Fruit fly (Drosophila melanogaster) whole organism, embryonic: ENCODE results near the gene CG8301.

Experiments
- Aef1 ChIP-seq: fragments of 200-800 bp; sonication (Bioruptor generic); IDR thresholded peaks from 3 replicates; pipeline ENCODE4 v1.3.6; 2022; ENCODE audit warnings: missing biosample characterization, missing genetic modification characterization
- Asciz ChIP-seq: fragments of 200-800 bp; sonication (Bioruptor generic); optimal IDR thresholded peaks from 2 replicates; lab custom pipeline; 2017; ENCODE audit warnings: missing biosample characterization, mild to moderate bottlenecking, missing genetic modification characterization, missing genetic modification reagents
- Awh ChIP-seq: fragments of 200-800 bp; sonication (Bioruptor generic); IDR thresholded peaks from 2 replicates; pipeline ENCODE4, ENCODE4 v1.3.6; 2022; ENCODE audit warnings: missing biosample characterization, missing genetic modification characterization
- B-H2 ChIP-seq: fragments of 200-800 bp; sonication (Bioruptor generic); optimal IDR thresholded peaks from 2 replicates; lab custom pipeline; 2018; ENCODE audit warnings: missing biosample characterization, mild to moderate bottlenecking, missing genetic modification characterization
- Bteb2 ChIP-seq: fragments of 200-800 bp; sonication (Bioruptor generic); optimal IDR thresholded peaks from 2 replicates; lab custom pipeline; 2016; ENCODE audit warnings: missing biosample characterization, missing genetic modification characterization
- CG11456 ChIP-seq: fragments of 200-800 bp; sonication (Bioruptor generic); IDR thresholded peaks from 3 replicates; pipeline ENCODE4 v1.3.6; 2022; ENCODE audit warnings: missing biosample characterization, missing genetic modification characterization
- CG12391 ChIP-seq: fragments of 200-800 bp; sonication (Bioruptor generic); optimal IDR thresholded peaks from 3 replicates; lab custom pipeline; 2018; ENCODE audit warnings: missing biosample characterization, mild to moderate bottlenecking, missing genetic modification characterization, moderate library complexity
- CG13894 ChIP-seq: fragments of 200-800 bp; sonication (Bioruptor generic); optimal IDR thresholded peaks from 3 replicates; lab custom pipeline; 2018; ENCODE audit warnings: missing biosample characterization, mild to moderate bottlenecking, missing genetic modification characterization, moderate library complexity
- CG15011 ChIP-seq: fragments of 200-800 bp; sonication (Bioruptor generic); optimal IDR thresholded peaks from 3 replicates; lab custom pipeline; 2018; ENCODE audit warnings: missing biosample characterization, mild to moderate bottlenecking, missing genetic modification characterization
- CG1603 ChIP-seq: fragments of 200-800 bp; sonication (Bioruptor generic); optimal IDR thresholded peaks from 2 replicates; lab custom pipeline; 2019; ENCODE audit warnings: missing biosample characterization, mild to moderate bottlenecking, missing genetic modification characterization, moderate library complexity
- CG16813 ChIP-seq: fragments of 200-800 bp; sonication (Bioruptor generic); IDR thresholded peaks from 3 replicates; pipeline ENCODE4 v1.3.6; 2022; ENCODE audit warnings: missing biosample characterization, missing genetic modification characterization; ENCODE audit not compliant: partially characterized antibody
- CG3726 ChIP-seq: fragments of 200-800 bp; sonication (Bioruptor generic); IDR thresholded peaks from 3 replicates; pipeline ENCODE4, ENCODE4 v1.3.6; 2022; ENCODE audit warnings: missing biosample characterization, missing genetic modification characterization
- CG4424 ChIP-seq: fragments of 200-800 bp; sonication (Bioruptor generic); optimal IDR thresholded peaks from 3 replicates; lab custom pipeline; 2016; ENCODE audit warnings: missing biosample characterization, missing genetic modification characterization
- CG8388 ChIP-seq: fragments of 200-800 bp; sonication (Bioruptor generic); optimal IDR thresholded peaks from 2 replicates; lab custom pipeline; 2019; ENCODE audit warnings: missing biosample characterization, mild to moderate bottlenecking, missing genetic modification characterization, moderate library complexity
- CG9817 ChIP-seq: fragments of 200-800 bp; sonication (Bioruptor generic); optimal IDR thresholded peaks from 2 replicates; lab custom pipeline; 2018; ENCODE audit warnings: missing biosample characterization, mild to moderate bottlenecking, missing genetic modification characterization, moderate library complexity
- CTCF ChIP-seq: fragments of 200-800 bp; sonication (Bioruptor generic); optimal IDR thresholded peaks from 2 replicates; lab custom pipeline; 2017; ENCODE audit warnings: missing biosample characterization, mild to moderate bottlenecking, missing genetic modification characterization, moderate library complexity
- Deaf1 ChIP-seq: fragments of 200-800 bp; optimal IDR thresholded peaks from 3 replicates; lab custom pipeline; 2019; ENCODE audit warnings: missing biosample characterization, mild to moderate bottlenecking, missing genetic modification characterization, moderate library complexity
- Doc2 ChIP-seq: fragments of 200-800 bp; sonication (Bioruptor generic); IDR thresholded peaks from 2 replicates; pipeline ENCODE4 v1.3.6; 2022; ENCODE audit warnings: missing biosample characterization, missing genetic modification characterization
- Dref ChIP-seq: fragments of 200-800 bp; sonication (Bioruptor generic); IDR thresholded peaks from 2 replicates; pipeline ENCODE4 v1.3.6; 2022; ENCODE audit warnings: missing biosample characterization, missing genetic modification characterization
- Ets97D ChIP-seq: fragments of 200-800 bp; sonication (Bioruptor generic); optimal IDR thresholded peaks from 3 replicates; lab custom pipeline; 2016; ENCODE audit warnings: missing biosample characterization, missing genetic modification characterization
- HLHmδ ChIP-seq: fragments of 200-800 bp; sonication (Bioruptor generic); optimal IDR thresholded peaks from 2 replicates; lab custom pipeline; 2018; ENCODE audit warnings: missing biosample characterization, mild to moderate bottlenecking, missing genetic modification characterization, moderate library complexity
- Hmx ChIP-seq: fragments of 200-800 bp; sonication (Bioruptor generic); optimal IDR thresholded peaks from 2 replicates; lab custom pipeline; 2016; ENCODE audit warnings: missing biosample characterization, missing genetic modification characterization
- MESR4 ChIP-seq: fragments of 200-800 bp; sonication (Bioruptor generic); optimal IDR thresholded peaks from 2 replicates; lab custom pipeline; 2018; ENCODE audit warnings: missing biosample characterization, mild to moderate bottlenecking, missing genetic modification characterization, moderate library complexity
- Nf-YB ChIP-seq: fragments of 200-800 bp; sonication (Bioruptor generic); optimal IDR thresholded peaks from 3 replicates; lab custom pipeline; 2019; ENCODE audit warnings: missing biosample characterization, mild to moderate bottlenecking, missing genetic modification characterization, moderate library complexity
- NfI ChIP-seq: fragments of 200-800 bp; sonication (Bioruptor generic); optimal IDR thresholded peaks from 3 replicates; lab custom pipeline; 2018; ENCODE audit warnings: missing biosample characterization, mild to moderate bottlenecking, missing genetic modification characterization, moderate library complexity
- PHDP ChIP-seq: fragments of 200-800 bp; sonication (Bioruptor generic); optimal IDR thresholded peaks from 3 replicates; lab custom pipeline; 2018; ENCODE audit warnings: missing biosample characterization, mild to moderate bottlenecking, missing genetic modification characterization, moderate library complexity
- Ptx1 ChIP-seq: fragments of 200-800 bp; sonication (Bioruptor generic); IDR thresholded peaks from 2 replicates; pipeline ENCODE4 v1.3.6; 2022; ENCODE audit warnings: missing biosample characterization, missing genetic modification characterization
- Sox100B ChIP-seq: fragments of 200-800 bp; sonication (Bioruptor generic); optimal IDR thresholded peaks from 3 replicates; lab custom pipeline; 2018; ENCODE audit warnings: missing biosample characterization, mild to moderate bottlenecking, missing genetic modification characterization
- YL-1 ChIP-seq: fragments of 200-800 bp; sonication (Bioruptor generic); optimal IDR thresholded peaks from 3 replicates; lab custom pipeline; 2017; ENCODE audit warnings: missing biosample characterization, mild to moderate bottlenecking, missing genetic modification characterization
- ab ChIP-seq: fragments of 200-800 bp; sonication (Bioruptor generic); optimal IDR thresholded peaks from 2 replicates; lab custom pipeline; 2016; ENCODE audit warnings: missing biosample characterization, missing genetic modification characterization
- ato ChIP-seq: fragments of 200-800 bp; sonication (Bioruptor generic); IDR thresholded peaks from 2 replicates; pipeline ENCODE4 v1.3.6; 2022; ENCODE audit warnings: missing biosample characterization, missing genetic modification characterization; ENCODE audit not compliant: partially characterized antibody
- chinmo ChIP-seq: fragments of 200-800 bp; sonication (Bioruptor generic); IDR thresholded peaks from 4 replicates; pipeline ENCODE4 v1.3.6; 2022; ENCODE audit warnings: missing biosample characterization, missing genetic modification characterization; ENCODE audit not compliant: partially characterized antibody
- chn ChIP-seq: fragments of 200-800 bp; sonication (Bioruptor generic); optimal IDR thresholded peaks from 2 replicates; lab custom pipeline; 2016; ENCODE audit warnings: missing biosample characterization, missing genetic modification characterization
- dm ChIP-seq: fragments of 200-800 bp; sonication (Bioruptor generic); optimal IDR thresholded peaks from 3 replicates; lab custom pipeline; 2016; ENCODE audit warnings: missing biosample characterization, missing genetic modification characterization
- en ChIP-seq: fragments of 200-800 bp; sonication (Bioruptor generic); optimal IDR thresholded peaks from 2 replicates; lab custom pipeline; 2016; ENCODE audit warnings: missing biosample characterization, missing genetic modification characterization
- eyg ChIP-seq: fragments of 200-800 bp; sonication (Bioruptor generic); optimal IDR thresholded peaks from 3 replicates; lab custom pipeline; 2016; ENCODE audit warnings: missing biosample characterization, missing genetic modification characterization
- fd64A ChIP-seq: fragments of 200-800 bp; sonication (Bioruptor generic); optimal IDR thresholded peaks from 3 replicates; lab custom pipeline; 2018; ENCODE audit warnings: missing biosample characterization, mild to moderate bottlenecking, missing genetic modification characterization
- gsb-n ChIP-seq: fragments of 200-800 bp; sonication (Bioruptor generic); optimal IDR thresholded peaks from 3 replicates; lab custom pipeline; 2018; ENCODE audit warnings: missing biosample characterization, mild to moderate bottlenecking, missing genetic modification characterization
- lilli ChIP-seq: fragments of 200-800 bp; sonication (Bioruptor generic); optimal IDR thresholded peaks from 3 replicates; lab custom pipeline; 2016; ENCODE audit warnings: missing biosample characterization, missing genetic modification characterization
- luna ChIP-seq: fragments of 200-800 bp; sonication (Bioruptor generic); optimal IDR thresholded peaks from 2 replicates; lab custom pipeline; 2016; ENCODE audit warnings: missing biosample characterization, missing genetic modification characterization
- nau ChIP-seq: fragments of 200-800 bp; sonication (Bioruptor generic); optimal IDR thresholded peaks from 3 replicates; lab custom pipeline; 2017; ENCODE audit warnings: missing biosample characterization, mild to moderate bottlenecking, missing genetic modification characterization, missing genetic modification reagents
- p53 ChIP-seq: fragments of 200-800 bp; sonication (Bioruptor generic); optimal IDR thresholded peaks from 2 replicates; lab custom pipeline; 2016; ENCODE audit warnings: missing biosample characterization, missing genetic modification characterization
- pb ChIP-seq: fragments of 200-800 bp; sonication (Bioruptor generic); optimal IDR thresholded peaks from 3 replicates; lab custom pipeline; 2016; ENCODE audit warnings: missing biosample characterization, missing genetic modification characterization
- row ChIP-seq: fragments of 200-800 bp; sonication (Bioruptor generic); IDR thresholded peaks from 3 replicates; pipeline ENCODE4 v1.3.6; 2022; ENCODE audit warnings: missing biosample characterization, missing genetic modification characterization
- shn ChIP-seq: fragments of 200-800 bp; sonication (Bioruptor generic); optimal IDR thresholded peaks from 3 replicates; lab custom pipeline; 2016; ENCODE audit warnings: missing biosample characterization, missing genetic modification characterization
- sug ChIP-seq: fragments of 200-800 bp; optimal IDR thresholded peaks from 2 replicates; lab custom pipeline; 2019; ENCODE audit warnings: missing biosample characterization, mild to moderate bottlenecking, missing genetic modification characterization, moderate library complexity
- tll ChIP-seq, 2 experiments: fragments of 200-800 bp in 1 of 2; fragments of >200 bp in 1 of 2; sonication (Bioruptor generic) in 1 of 2; optimal IDR thresholded peaks; 2 replicates each; lab custom pipeline; 2017 to 2019; ENCODE audit warnings: missing biosample characterization in 2 of 2, missing genetic modification characterization in 2 of 2, mild to moderate bottlenecking in 1 of 2, moderate library complexity in 1 of 2
- trh ChIP-seq: fragments of 200-800 bp; sonication (Bioruptor generic); optimal IDR thresholded peaks from 2 replicates; lab custom pipeline; 2016; ENCODE audit warnings: missing biosample characterization, missing genetic modification characterization
- vfl ChIP-seq: fragments of 200-800 bp; sonication (Bioruptor generic); optimal IDR thresholded peaks from 2 replicates; lab custom pipeline; 2016; ENCODE audit warnings: missing biosample characterization, missing genetic modification characterization
- wor ChIP-seq: fragments of 200-800 bp; sonication (Bioruptor generic); IDR thresholded peaks from 2 replicates; pipeline ENCODE4 v1.3.6; 2022; ENCODE audit warnings: missing biosample characterization, missing genetic modification characterization
- z ChIP-seq: fragments of 200-800 bp; sonication (Bioruptor generic); IDR thresholded peaks from 3 replicates; pipeline ENCODE4 v1.3.6; 2022; ENCODE audit warnings: missing biosample characterization, missing genetic modification characterization
- zfh1 ChIP-seq: fragments of 200-800 bp; sonication (Bioruptor generic); IDR thresholded peaks from 3 replicates; pipeline ENCODE4 v1.3.6; 2022; ENCODE audit warnings: missing biosample characterization, missing genetic modification characterization

CG8301 gene

DNA sequence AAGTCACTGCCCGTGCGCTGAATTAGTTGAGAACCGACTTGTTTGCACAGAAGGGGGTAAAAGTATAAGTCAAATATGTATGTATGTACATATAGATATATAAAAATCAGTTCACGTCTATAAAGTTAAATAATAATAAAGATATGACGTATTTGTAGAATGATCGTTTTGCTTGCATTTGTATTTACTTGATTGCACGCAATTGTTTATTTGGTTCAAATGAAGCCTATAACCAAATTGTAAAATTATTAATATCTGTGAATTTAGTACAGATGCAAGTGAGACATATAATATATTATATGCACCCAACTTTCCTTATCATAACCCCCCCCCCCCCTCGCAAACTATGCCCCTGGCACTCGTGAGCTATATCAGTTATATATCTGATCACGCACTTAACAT lies 19.5 kb downstream of the CG8301 start (continued):
- no peak for TF ChIP-seq CG16813
- TF ChIP-seq luna (GFP tag; lab: Kevin White, UChicago) = no peak
- TF ChIP-seq PHDP = peak; percentile 61
- peak; percentile 34 for TF ChIP-seq nau (GFP tag; lab: Kevin White, UChicago)
- TF ChIP-seq row (GFP tag; lab: Robert Waterston, UW) = 0 out of 3 replicates have a peak, but pooled peaks have one; percentile 14
- no peak for TF ChIP-seq p53 (GFP tag; lab: Kevin White, UChicago)
- TF ChIP-seq CG12391 = peak; percentile 22
- TF ChIP-seq trh (GFP tag; lab: Kevin White, UChicago) = no peak
- peak; percentile 28 for TF ChIP-seq CG4424 (GFP tag; lab: Kevin White, UChicago)
- no peak for TF ChIP-seq zfh1
- no peak for TF ChIP-seq shn
- peak; percentile 51 for TF ChIP-seq Sox100B (GFP tag; lab: Kevin White, UChicago)
- TF ChIP-seq CTCF (GFP tag; lab: Kevin White, UChicago) = no peak
- no peak for TF ChIP-seq wor (GFP tag; lab: Robert Waterston, UW)
- TF ChIP-seq HLHmδ (GFP tag; lab: Kevin White, UChicago) = no peak
- no peak for TF ChIP-seq fd64A (GFP tag; lab: Kevin White, UChicago)
- no peak for TF ChIP-seq ab
- TF ChIP-seq YL-1 (GFP tag; lab: Kevin White, UChicago) = no peak
- TF ChIP-seq dm (GFP tag; lab: Kevin White, UChicago) = no peak
- TF ChIP-seq gsb-n (tag; lab: Kevin White, UChicago) = peak; percentile 16
- no peak for TF ChIP-seq Awh (GFP tag; lab: Robert Waterston, UW)
- TF ChIP-seq lilli (GFP tag; lab: Kevin White, UChicago) = peak; percentile 25
- TF ChIP-seq Doc2 = no peak
- TF ChIP-seq NfI (GFP tag; lab: Kevin White, UChicago) = peak; percentile 2
- TF ChIP-seq CG13894 = peak; percentile 58
- no peak for TF ChIP-seq CG3726
- no peak for TF ChIP-seq vfl (GFP tag; lab: Kevin White, UChicago)
- TF ChIP-seq Bteb2 (GFP tag; lab: Kevin White, UChicago) = no peak
- no peak for TF ChIP-seq Dref
- TF ChIP-seq CG1603 (tag; lab: Kevin White, UChicago) = peak; percentile 29
- TF ChIP-seq MESR4 (GFP tag; lab: Kevin White, UChicago) = no peak
- TF ChIP-seq Aef1 (GFP tag; lab: Robert Waterston, UW) = peak; percentile 26; the same call in 1 of the 3 replicates
- TF ChIP-seq CG9817 (tag; lab: Kevin White, UChicago) = no peak
- peak; percentile 57 for TF ChIP-seq sug (tag; lab: Kevin White, UChicago)
- no peak for TF ChIP-seq en
- peak; percentile 63 for TF ChIP-seq Asciz (GFP tag; lab: Kevin White, UChicago)
- no peak for TF ChIP-seq pb (GFP tag; lab: Kevin White, UChicago)
- peak; percentile 13 for TF ChIP-seq Nf-YB (GFP tag; lab: Kevin White, UChicago)
- no peak for TF ChIP-seq Ets97D (GFP tag; lab: Kevin White, UChicago)
- TF ChIP-seq CG8388 (GFP tag; lab: Kevin White, UChicago) = peak; percentile 8
- no peak for TF ChIP-seq eyg (GFP tag; lab: Kevin White, UChicago)
- peak; percentile 13; the same call in 1 of the 2 replicates for TF ChIP-seq Ptx1 (GFP tag; lab: Robert Waterston, UW)
- no peak; the same call in 2 of the 3 replicates for TF ChIP-seq CG11456 (GFP tag; lab: Robert Waterston, UW)
- TF ChIP-seq z (GFP tag; lab: Robert Waterston, UW) = no peak
- TF ChIP-seq CG15011 (GFP tag; lab: Kevin White, UChicago) = peak; percentile 72
- TF ChIP-seq ato (GFP tag; lab: Robert Waterston, UW) = no peak
- TF ChIP-seq chinmo (GFP tag; lab: Robert Waterston, UW) = no peak
- TF ChIP-seq chn (GFP tag; lab: Kevin White, UChicago) = no peak
- no peak for TF ChIP-seq Hmx (GFP tag; lab: Kevin White, UChicago)
- no peak for TF ChIP-seq tll (GFP tag; optimal IDR thresholded peaks at IDR 0.05; lab: Kevin White, UChicago)
- TF ChIP-seq B-H2 (GFP tag; lab: Kevin White, UChicago) = no peak
- TF ChIP-seq Deaf1 (tag; lab: Kevin White, UChicago) = peak; percentile 36
